Worm (Caenorhabditis elegans) whole organism, L1 larva: ENCODE results near the gene cyh-1.

Experiments used
- aly-2 ChIP-seq: fragments of 150-350 bp; optimal IDR thresholded peaks from 2 replicates; lab custom pipeline; 2014; ENCODE audit warnings: missing biosample characterization, missing genetic modification characterization
- dpl-1 ChIP-seq, 3 experiments: fragments of 150-350 bp in 2 of 3; sonication (generic microtip) in 1 of 3; optimal IDR thresholded peaks; 2 replicates each; lab custom pipeline; 2014 to 2017; ENCODE audit warnings: missing biosample characterization in 3 of 3, missing genetic modification characterization in 3 of 3, missing genetic modification reagents in 3 of 3
- egl-13 ChIP-seq: sonication (generic microtip); optimal IDR thresholded peaks from 2 replicates; lab custom pipeline; 2016; ENCODE audit warnings: missing genotype, missing genetic modification reagents, missing genetic modification characterization, missing compliant biosample characterization
- mep-1 ChIP-seq: fragments of 150-350 bp; optimal IDR thresholded peaks from 2 replicates; lab custom pipeline; 2014; ENCODE audit warnings: missing biosample characterization, missing genetic modification characterization
- nhr-28 ChIP-seq: fragments of 150-350 bp; optimal IDR thresholded peaks from 2 replicates; lab custom pipeline; 2014; ENCODE audit warnings: missing biosample characterization, missing genetic modification characterization
- nhr-77 ChIP-seq: fragments of 150-350 bp; optimal IDR thresholded peaks from 2 replicates; lab custom pipeline; 2014; ENCODE audit warnings: missing biosample characterization, missing genetic modification characterization
- nhr-90 ChIP-seq: sonication (generic microtip); optimal IDR thresholded peaks from 2 replicates; lab custom pipeline; 2016; ENCODE audit warnings: mild to moderate bottlenecking, missing genetic modification characterization, missing compliant biosample characterization; ENCODE audit not compliant: poor library complexity
- pqm-1 ChIP-seq: sonication (generic microtip); optimal IDR thresholded peaks from 3 replicates; lab custom pipeline; 2017; ENCODE audit warnings: missing biosample characterization, missing genetic modification characterization
- unc-62 ChIP-seq: fragments of 150-350 bp; optimal IDR thresholded peaks from 2 replicates; lab custom pipeline; 2014; ENCODE audit warnings: missing biosample characterization, missing genetic modification reagents, missing genetic modification characterization
- zag-1 ChIP-seq: fragments of 150-350 bp; optimal IDR thresholded peaks from 2 replicates; lab custom pipeline; 2014; ENCODE audit warnings: missing biosample characterization, missing genetic modification characterization

- TF ChIP-seq mep-1 (tag; lab: Kevin White, UChicago) (no peak), egl-13 (no peak), pqm-1 (tag; lab: Kevin White, UChicago) (no peak), dpl-1 (GFP tag; optimal IDR thresholded peaks at IDR 0.05; lab: Kevin White, UChicago) (no peak), zag-1 (tag; lab: Kevin White, UChicago) (no peak), unc-62 (GFP tag; lab: Kevin White, UChicago) (no peak), nhr-90 (tag; lab: Kevin White, UChicago) (no peak), nhr-28 (no peak), nhr-77 (no peak), aly-2 (tag; lab: Kevin White, UChicago) (no peak)
These were observed 52.6 kb downstream of the cyh-1 start, which contains the start of gene lgc-45 for ce11 chrII:3557417-3557816.
